Worm (Caenorhabditis elegans): ENCODE data around the gene idpp-12.
"Not testable (repeated sequence)": the region's sequence is repeated elsewhere in the genome, so short reads cannot be mapped to it uniquely, and the experiment has no call there.

DNA sequence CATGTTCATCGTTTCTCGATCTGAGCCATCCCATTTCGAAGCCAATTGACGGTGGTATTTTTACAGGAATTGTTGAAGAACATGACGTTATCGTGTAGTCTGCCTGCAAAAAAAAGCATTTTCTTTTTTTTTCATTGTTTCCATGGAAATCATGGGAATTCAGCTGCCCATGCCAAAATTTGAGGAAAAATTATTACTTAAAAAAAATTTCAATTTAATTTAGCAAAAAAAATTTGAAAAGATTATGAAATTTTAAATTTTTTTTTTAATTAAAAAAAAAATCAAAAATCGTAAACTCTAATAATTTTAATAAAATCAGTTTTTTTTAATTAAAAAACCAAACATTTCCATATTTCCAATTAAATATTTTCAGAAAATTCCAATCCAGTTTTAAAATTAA is 28.0 kb downstream of the idpp-12 start, which contains the start of gene F42A6.5:
- TF ChIP-seq elt-2 (tag; optimal IDR thresholded peaks at IDR 0.05); ceh-28 (tag; optimal IDR thresholded peaks at IDR 0.05); ceh-82 (tag; optimal IDR thresholded peaks at IDR 0.05); ZK546.5 (tag; optimal IDR thresholded peaks at IDR 0.05); nhr-12 (tag; optimal IDR thresholded peaks at IDR 0.05); zag-1 (tag; optimal IDR thresholded peaks at IDR 0.05); nhr-43 (tag; optimal IDR thresholded peaks at IDR 0.05; ENCODE audit: poor library complexity, severe bottlenecking); pqm-1 (tag; optimal IDR thresholded peaks at IDR 0.05); aly-2 (tag; optimal IDR thresholded peaks at IDR 0.05); egl-27 (tag; optimal IDR thresholded peaks at IDR 0.05); skn-1 (tag; optimal IDR thresholded peaks at IDR 0.05); pha-4 (tag; optimal IDR thresholded peaks at IDR 0.05); tbx-2 (tag; optimal IDR thresholded peaks at IDR 0.05); mdl-1 (tag; optimal IDR thresholded peaks at IDR 0.05): not testable (repeated sequence)

Measured in whole organism, L3 larva.